Fruit fly (Drosophila melanogaster) whole organism, embryonic: ENCODE results near the gene Atf3.

Experiments
- Atf6 ChIP-seq: fragments of 200-800 bp; sonication (Bioruptor generic); IDR thresholded peaks from 2 replicates; pipeline ENCODE4 v1.3.6; 2022; ENCODE audit warnings: missing biosample characterization, missing genetic modification characterization
- CG10321 ChIP-seq: fragments of 200-800 bp; sonication (Bioruptor generic); IDR thresholded peaks from 2 replicates; pipeline ENCODE4 v1.3.6; 2022; ENCODE audit warnings: missing biosample characterization, missing genetic modification characterization
- CG12071 ChIP-seq: fragments of 200-800 bp; sonication (Bioruptor generic); optimal IDR thresholded peaks from 3 replicates; lab custom pipeline; 2018; ENCODE audit warnings: missing biosample characterization, mild to moderate bottlenecking, missing genetic modification characterization
- CG12236 ChIP-seq: fragments of 200-800 bp; sonication (Bioruptor generic); optimal IDR thresholded peaks from 2 replicates; lab custom pipeline; 2016; ENCODE audit warnings: missing biosample characterization, missing genetic modification characterization
- CG13894 ChIP-seq: fragments of 200-800 bp; sonication (Bioruptor generic); optimal IDR thresholded peaks from 3 replicates; lab custom pipeline; 2018; ENCODE audit warnings: missing biosample characterization, mild to moderate bottlenecking, missing genetic modification characterization, moderate library complexity
- CG15696 ChIP-seq: fragments of 200-800 bp; sonication (Bioruptor generic); optimal IDR thresholded peaks from 2 replicates; lab custom pipeline; 2019; ENCODE audit warnings: missing biosample characterization, mild to moderate bottlenecking, missing genetic modification characterization, moderate library complexity
- CG1603 ChIP-seq: fragments of 200-800 bp; sonication (Bioruptor generic); optimal IDR thresholded peaks from 2 replicates; lab custom pipeline; 2019; ENCODE audit warnings: missing biosample characterization, mild to moderate bottlenecking, missing genetic modification characterization, moderate library complexity
- CG17359 ChIP-seq: fragments of 200-800 bp; sonication (Bioruptor generic); optimal IDR thresholded peaks from 3 replicates; lab custom pipeline; 2018; ENCODE audit warnings: missing biosample characterization, mild to moderate bottlenecking, missing genetic modification characterization, moderate library complexity
- CG17612 ChIP-seq: fragments of 200-800 bp; sonication (Bioruptor generic); IDR thresholded peaks from 2 replicates; pipeline ENCODE4 v1.3.6; 2022; ENCODE audit warnings: missing biosample characterization, missing genetic modification characterization
- CG17802 ChIP-seq: fragments of 200-800 bp; sonication (Bioruptor generic); optimal IDR thresholded peaks from 2 replicates; lab custom pipeline; 2018; ENCODE audit warnings: missing biosample characterization, mild to moderate bottlenecking, missing genetic modification characterization, moderate library complexity
- CG17829 ChIP-seq: fragments of 200-800 bp; optimal IDR thresholded peaks from 2 replicates; lab custom pipeline; 2019; ENCODE audit warnings: missing biosample characterization, mild to moderate bottlenecking, missing genetic modification characterization, moderate library complexity
- CG2129 ChIP-seq: fragments of 200-800 bp; sonication (Bioruptor generic); IDR thresholded peaks from 2 replicates; pipeline ENCODE4 v1.3.6; 2022; ENCODE audit warnings: missing biosample characterization, missing genetic modification characterization; ENCODE audit not compliant: partially characterized antibody
- CG31365 ChIP-seq: fragments of 200-800 bp; sonication (Bioruptor generic); optimal IDR thresholded peaks from 2 replicates; lab custom pipeline; 2018; ENCODE audit warnings: missing biosample characterization, mild to moderate bottlenecking, missing genetic modification characterization
- CG32532 ChIP-seq: fragments of 200-800 bp; sonication (Bioruptor generic); IDR thresholded peaks from 2 replicates; pipeline ENCODE4 v1.3.6; 2022; ENCODE audit warnings: missing biosample characterization, missing genetic modification characterization
- CG4328 ChIP-seq: fragments of 200-800 bp; sonication (Bioruptor generic); optimal IDR thresholded peaks from 3 replicates; lab custom pipeline; 2017; ENCODE audit warnings: missing biosample characterization, missing genetic modification reagents, missing genetic modification characterization
- CG4360 ChIP-seq: fragments of 200-800 bp; sonication (Bioruptor generic); IDR thresholded peaks from 2 replicates; pipeline ENCODE4 v1.3.6; 2022; ENCODE audit warnings: missing biosample characterization, missing genetic modification characterization
- CG5180 ChIP-seq: fragments of 200-800 bp; sonication (Bioruptor generic); optimal IDR thresholded peaks from 3 replicates; lab custom pipeline; 2017; ENCODE audit warnings: missing biosample characterization, missing genetic modification characterization, mild to moderate bottlenecking, moderate library complexity, missing genetic modification reagents
- CG6654 ChIP-seq: fragments of 200-800 bp; sonication (Bioruptor generic); optimal IDR thresholded peaks from 2 replicates; lab custom pipeline; 2017; ENCODE audit warnings: missing biosample characterization, mild to moderate bottlenecking, missing genetic modification characterization
- CG6813 ChIP-seq: fragments of 200-800 bp; sonication (Bioruptor generic); optimal IDR thresholded peaks from 2 replicates; lab custom pipeline; 2017; ENCODE audit warnings: missing biosample characterization, missing genetic modification characterization, mild to moderate bottlenecking, moderate library complexity, missing genetic modification reagents
- CG8290 ChIP-seq, 3 experiments: fragments of 200-800 bp; sonication (Bioruptor generic); optimal IDR thresholded peaks; 2 replicates each; lab custom pipeline; 2016 to 2019; ENCODE audit warnings: missing biosample characterization in 3 of 3, missing genetic modification characterization in 3 of 3, mild to moderate bottlenecking in 2 of 3, moderate library complexity in 1 of 3
- Hey ChIP-seq: fragments of 200-800 bp; sonication (Bioruptor generic); optimal IDR thresholded peaks from 3 replicates; lab custom pipeline; 2018; ENCODE audit warnings: missing biosample characterization, mild to moderate bottlenecking, missing genetic modification characterization
- HmgZ ChIP-seq: fragments of 200-800 bp; sonication (Bioruptor generic); optimal IDR thresholded peaks from 2 replicates; lab custom pipeline; 2018; ENCODE audit warnings: missing biosample characterization, mild to moderate bottlenecking, missing genetic modification characterization
- Hr3 ChIP-seq: fragments of 200-800 bp; sonication (Bioruptor generic); optimal IDR thresholded peaks from 3 replicates; lab custom pipeline; 2016; ENCODE audit warnings: missing biosample characterization, missing genetic modification characterization
- Hr51 ChIP-seq, 2 experiments: fragments of 200-800 bp; sonication (Bioruptor generic); optimal IDR thresholded peaks; 2 replicates in 1 of 2; 3 replicates in 1 of 2; lab custom pipeline; 2016 to 2018; ENCODE audit warnings: missing biosample characterization in 2 of 2, missing genetic modification characterization in 2 of 2, mild to moderate bottlenecking in 1 of 2, moderate library complexity in 1 of 2
- Jarid2 ChIP-seq: fragments of 200-800 bp; sonication (Bioruptor generic); optimal IDR thresholded peaks from 3 replicates; lab custom pipeline; 2017; ENCODE audit warnings: mild to moderate bottlenecking, missing biosample characterization, missing genetic modification reagents, missing genetic modification characterization
- NC2α ChIP-seq: fragments of 200-800 bp; sonication (Bioruptor generic); optimal IDR thresholded peaks from 2 replicates; lab custom pipeline; 2016; ENCODE audit warnings: missing biosample characterization, missing genetic modification characterization
- Nf-YA ChIP-seq: fragments of 200-800 bp; sonication (Bioruptor generic); IDR thresholded peaks from 2 replicates; pipeline ENCODE4 v1.3.6; 2022; ENCODE audit warnings: missing biosample characterization, missing genetic modification characterization
- Spps ChIP-seq: fragments of 200-800 bp; sonication (Bioruptor generic); optimal IDR thresholded peaks from 2 replicates; lab custom pipeline; 2018; ENCODE audit warnings: missing biosample characterization, mild to moderate bottlenecking, missing genetic modification characterization
- Tbp ChIP-seq: fragments of >200 bp; optimal IDR thresholded peaks from 2 replicates; lab custom pipeline; 2018; ENCODE audit warnings: missing biosample characterization, missing genetic modification characterization
- ab ChIP-seq: fragments of 200-800 bp; sonication (Bioruptor generic); optimal IDR thresholded peaks from 2 replicates; lab custom pipeline; 2016; ENCODE audit warnings: missing biosample characterization, missing genetic modification characterization
- chm ChIP-seq: fragments of 200-800 bp; sonication (Bioruptor generic); IDR thresholded peaks from 2 replicates; pipeline ENCODE4 v1.3.6; 2022; ENCODE audit warnings: missing biosample characterization, missing genetic modification characterization
- croc ChIP-seq: fragments of 200-800 bp; sonication (Bioruptor generic); conservative IDR thresholded peaks from 3 replicates; pipeline ENCODE4 v1.3.6; 2022; ENCODE audit warnings: missing biosample characterization, missing genetic modification characterization
- cwo ChIP-seq: fragments of 200-800 bp; sonication (Bioruptor generic); optimal IDR thresholded peaks from 3 replicates; lab custom pipeline; 2017; ENCODE audit warnings: missing biosample characterization, missing genetic modification characterization, mild to moderate bottlenecking, moderate library complexity, missing genetic modification reagents
- dmrt11E ChIP-seq: fragments of 200-800 bp; sonication (Bioruptor generic); optimal IDR thresholded peaks from 3 replicates; lab custom pipeline; 2018; ENCODE audit warnings: missing biosample characterization, mild to moderate bottlenecking, missing genetic modification characterization, moderate library complexity
- eyg ChIP-seq: fragments of 200-800 bp; sonication (Bioruptor generic); optimal IDR thresholded peaks from 3 replicates; lab custom pipeline; 2016; ENCODE audit warnings: missing biosample characterization, missing genetic modification characterization
- fru ChIP-seq: fragments of >200 bp; optimal IDR thresholded peaks from 2 replicates; lab custom pipeline; 2017
- ftz-f1 ChIP-seq: fragments of 200-800 bp; sonication (Bioruptor generic); optimal IDR thresholded peaks from 2 replicates; lab custom pipeline; 2016; ENCODE audit warnings: missing biosample characterization, missing genetic modification characterization
- gcm ChIP-seq: fragments of 200-800 bp; sonication (Bioruptor generic); optimal IDR thresholded peaks from 2 replicates; lab custom pipeline; 2019; ENCODE audit warnings: missing biosample characterization, mild to moderate bottlenecking, missing genetic modification characterization, moderate library complexity
- grau ChIP-seq: fragments of 200-800 bp; optimal IDR thresholded peaks from 3 replicates; lab custom pipeline; 2019; ENCODE audit warnings: missing biosample characterization, mild to moderate bottlenecking, missing genetic modification characterization, moderate library complexity
- gt ChIP-seq: fragments of 200-800 bp; sonication (Bioruptor generic); IDR thresholded peaks from 2 replicates; pipeline ENCODE4 v1.3.6; 2022; ENCODE audit warnings: missing biosample characterization, missing genetic modification characterization
- hth ChIP-seq: fragments of >200 bp; optimal IDR thresholded peaks from 2 replicates; lab custom pipeline; 2017; ENCODE audit warnings: inconsistent platforms
- kni ChIP-seq: fragments of 200-800 bp; sonication (Bioruptor generic); optimal IDR thresholded peaks from 3 replicates; lab custom pipeline; 2017; ENCODE audit warnings: mild to moderate bottlenecking, missing biosample characterization, missing genetic modification reagents, missing genetic modification characterization
- nau ChIP-seq: fragments of 200-800 bp; sonication (Bioruptor generic); optimal IDR thresholded peaks from 3 replicates; lab custom pipeline; 2017; ENCODE audit warnings: missing biosample characterization, mild to moderate bottlenecking, missing genetic modification characterization, missing genetic modification reagents
- odd ChIP-seq: fragments of 200-800 bp; sonication (Bioruptor generic); optimal IDR thresholded peaks from 2 replicates; lab custom pipeline; 2017; ENCODE audit warnings: missing biosample characterization, mild to moderate bottlenecking, missing genetic modification characterization
- org-1 ChIP-seq: fragments of 200-800 bp; sonication (Bioruptor generic); optimal IDR thresholded peaks from 2 replicates; lab custom pipeline; 2017; ENCODE audit warnings: missing biosample characterization, missing genetic modification characterization
- otp ChIP-seq: fragments of 200-800 bp; sonication (Bioruptor generic); IDR thresholded peaks from 3 replicates; pipeline ENCODE4, ENCODE4 v1.3.6; 2022; ENCODE audit warnings: missing biosample characterization, missing genetic modification characterization
- salm ChIP-seq: fragments of 200-800 bp; sonication (Bioruptor generic); optimal IDR thresholded peaks from 2 replicates; lab custom pipeline; 2018; ENCODE audit warnings: missing biosample characterization, mild to moderate bottlenecking, missing genetic modification characterization
- shn ChIP-seq: fragments of 200-800 bp; sonication (Bioruptor generic); optimal IDR thresholded peaks from 3 replicates; lab custom pipeline; 2016; ENCODE audit warnings: missing biosample characterization, missing genetic modification characterization
- sisA ChIP-seq: fragments of 200-800 bp; sonication (Bioruptor generic); IDR thresholded peaks from 2 replicates; pipeline ENCODE4 v1.3.6; 2022; ENCODE audit warnings: missing biosample characterization, missing genetic modification characterization
- sug ChIP-seq: fragments of 200-800 bp; optimal IDR thresholded peaks from 2 replicates; lab custom pipeline; 2019; ENCODE audit warnings: missing biosample characterization, mild to moderate bottlenecking, missing genetic modification characterization, moderate library complexity

Atf3 gene

dm6 chrX:1262536-1263263, 12.4 kb downstream of the Atf3 start (continued):
- TF ChIP-seq gcm (GFP tag; lab: Kevin White, UChicago) (no peak), CG17359 (tag; lab: Kevin White, UChicago) (no peak), CG17802 (tag; lab: Kevin White, UChicago) (no peak), hth (lab: Kevin White, UChicago) (no peak), Hr51 (GFP tag; optimal IDR thresholded peaks at IDR 0.05; lab: Kevin White, UChicago) (no peak), CG10321 (GFP tag; lab: Robert Waterston, UW) (no peak), sisA (GFP tag; lab: Robert Waterston, UW) (no peak), CG6654 (GFP tag; lab: Kevin White, UChicago) (no peak), CG1603 (tag; lab: Kevin White, UChicago) (no peak), ftz-f1 (GFP tag; lab: Kevin White, UChicago) (peak; percentile 61), CG13894 (tag; lab: Kevin White, UChicago) (peak; percentile 31), CG8290 (GFP tag; optimal IDR thresholded peaks at IDR 0.05; lab: Kevin White, UChicago) (no peak), CG8290 (tag; optimal IDR thresholded peaks at IDR 0.05; lab: Kevin White, UChicago) (no peak), CG12236 (GFP tag; lab: Kevin White, UChicago) (no peak), kni (GFP tag; lab: Kevin White, UChicago) (peak; percentile 72), salm (tag; lab: Kevin White, UChicago) (no peak), CG15696 (no peak), grau (no peak), dmrt11E (tag; lab: Kevin White, UChicago) (no peak), eyg (GFP tag; lab: Kevin White, UChicago) (no peak), CG17829 (tag; lab: Kevin White, UChicago) (no peak), CG32532 (GFP tag; lab: Robert Waterston, UW) (no peak), CG4360 (GFP tag; lab: Robert Waterston, UW) (no peak), ab (GFP tag; lab: Kevin White, UChicago) (no peak), nau (GFP tag; lab: Kevin White, UChicago) (no peak), gt (GFP tag; lab: Robert Waterston, UW) (no peak), fru (no peak), sug (tag; lab: Kevin White, UChicago) (no peak), odd (no peak), CG5180 (GFP tag; lab: Kevin White, UChicago) (peak; percentile 1), CG4328 (GFP tag; lab: Kevin White, UChicago) (no peak), HmgZ (no peak), otp (GFP tag; lab: Robert Waterston, UW) (peak; percentile 38; the same call in 2 of the 3 replicates), CG12071 (GFP tag; lab: Kevin White, UChicago) (no peak), croc (no peak), Tbp (GFP tag; lab: Kevin White, UChicago) (no peak), Hr3 (no peak), Jarid2 (GFP tag; lab: Kevin White, UChicago) (no peak), CG2129 (GFP tag; lab: Robert Waterston, UW) (no peak), org-1 (GFP tag; lab: Kevin White, UChicago) (no peak), Nf-YA (GFP tag; lab: Robert Waterston, UW) (no peak), CG31365 (tag; lab: Kevin White, UChicago) (no peak), cwo (peak; percentile 5), Spps (tag; lab: Kevin White, UChicago) (no peak), chm (no peak), Hey (tag; lab: Kevin White, UChicago) (no peak), CG6813 (GFP tag; lab: Kevin White, UChicago) (no peak), shn (GFP tag; lab: Kevin White, UChicago) (no peak), NC2α (GFP tag; lab: Kevin White, UChicago) (no peak), CG17612 (GFP tag; lab: Robert Waterston, UW) (no peak), Atf6 (GFP tag; lab: Robert Waterston, UW) (0 out of 2 replicates have a peak, but pooled peaks have one; percentile 7)
